Fruit fly (Drosophila melanogaster) whole organism, embryonic: Measurements from ENCODE around the gene CG10311.

ENCODE experiments used
- BtbVII ChIP-seq: fragments of 200-800 bp; sonication (Bioruptor generic); optimal IDR thresholded peaks from 3 replicates; lab custom pipeline; 2017; ENCODE audit warnings: missing biosample characterization, mild to moderate bottlenecking, missing genetic modification characterization
- CG12391 ChIP-seq: fragments of 200-800 bp; sonication (Bioruptor generic); optimal IDR thresholded peaks from 3 replicates; lab custom pipeline; 2018; ENCODE audit warnings: missing biosample characterization, mild to moderate bottlenecking, missing genetic modification characterization, moderate library complexity
- CG13775 ChIP-seq: fragments of 200-800 bp; sonication (Bioruptor generic); optimal IDR thresholded peaks from 3 replicates; lab custom pipeline; 2017; ENCODE audit warnings: missing biosample characterization, mild to moderate bottlenecking, missing genetic modification characterization
- CG18262 ChIP-seq: fragments of 200-800 bp; optimal IDR thresholded peaks from 3 replicates; lab custom pipeline; 2019; ENCODE audit warnings: missing biosample characterization, mild to moderate bottlenecking, missing genetic modification characterization, moderate library complexity
- CG2129 ChIP-seq: fragments of 200-800 bp; sonication (Bioruptor generic); IDR thresholded peaks from 2 replicates; pipeline ENCODE4 v1.3.6; 2022; ENCODE audit warnings: missing biosample characterization, missing genetic modification characterization; ENCODE audit not compliant: partially characterized antibody
- CG34224 ChIP-seq: fragments of 200-800 bp; sonication (Bioruptor generic); IDR thresholded peaks from 3 replicates; pipeline ENCODE4 v1.3.6; 2022; ENCODE audit warnings: missing biosample characterization, missing genetic modification characterization; ENCODE audit not compliant: partially characterized antibody
- CG42726 ChIP-seq: fragments of 200-800 bp; sonication (Bioruptor generic); IDR thresholded peaks from 2 replicates; pipeline ENCODE4 v1.3.6; 2022; ENCODE audit warnings: missing biosample characterization, missing genetic modification characterization; ENCODE audit not compliant: partially characterized antibody
- CG4360 ChIP-seq: fragments of 200-800 bp; sonication (Bioruptor generic); IDR thresholded peaks from 2 replicates; pipeline ENCODE4 v1.3.6; 2022; ENCODE audit warnings: missing biosample characterization, missing genetic modification characterization
- CG4404 ChIP-seq: fragments of 200-800 bp; sonication (Bioruptor generic); IDR thresholded peaks from 2 replicates; pipeline ENCODE4 v1.3.6; 2022; ENCODE audit warnings: missing biosample characterization, missing genetic modification characterization
- CG6683 ChIP-seq: fragments of 200-800 bp; sonication (Bioruptor generic); optimal IDR thresholded peaks from 2 replicates; lab custom pipeline; 2017; ENCODE audit warnings: missing biosample characterization, mild to moderate bottlenecking, missing genetic modification characterization, missing genetic modification reagents
- CG7556 ChIP-seq: fragments of 200-800 bp; sonication (Bioruptor generic); optimal IDR thresholded peaks from 2 replicates; lab custom pipeline; 2017; ENCODE audit warnings: missing biosample characterization, mild to moderate bottlenecking, missing genetic modification characterization
- CG7745 ChIP-seq: fragments of 200-800 bp; sonication (Bioruptor generic); optimal IDR thresholded peaks from 2 replicates; lab custom pipeline; 2018; ENCODE audit warnings: missing biosample characterization, mild to moderate bottlenecking, missing genetic modification characterization, moderate library complexity
- CG8388 ChIP-seq: fragments of 200-800 bp; sonication (Bioruptor generic); optimal IDR thresholded peaks from 2 replicates; lab custom pipeline; 2019; ENCODE audit warnings: missing biosample characterization, mild to moderate bottlenecking, missing genetic modification characterization, moderate library complexity
- CG9215 ChIP-seq: fragments of 200-800 bp; sonication (Bioruptor generic); IDR thresholded peaks from 2 replicates; pipeline ENCODE4 v1.3.6; 2022; ENCODE audit warnings: missing biosample characterization, missing genetic modification characterization
- CG9932 ChIP-seq: fragments of 200-800 bp; sonication (Bioruptor generic); IDR thresholded peaks from 2 replicates; pipeline ENCODE4 v1.3.6; 2022; ENCODE audit warnings: missing biosample characterization, missing genetic modification characterization
- CoRest ChIP-seq: fragments of 200-800 bp; sonication (Bioruptor generic); optimal IDR thresholded peaks from 3 replicates; lab custom pipeline; 2018; ENCODE audit warnings: missing biosample characterization, mild to moderate bottlenecking, missing genetic modification characterization, moderate library complexity
- D19A ChIP-seq: fragments of 200-800 bp; optimal IDR thresholded peaks from 3 replicates; lab custom pipeline; 2019; ENCODE audit warnings: missing biosample characterization, mild to moderate bottlenecking, missing genetic modification characterization, moderate library complexity
- Deaf1 ChIP-seq: fragments of 200-800 bp; optimal IDR thresholded peaks from 3 replicates; lab custom pipeline; 2019; ENCODE audit warnings: missing biosample characterization, mild to moderate bottlenecking, missing genetic modification characterization, moderate library complexity
- Doc2 ChIP-seq: fragments of 200-800 bp; sonication (Bioruptor generic); IDR thresholded peaks from 2 replicates; pipeline ENCODE4 v1.3.6; 2022; ENCODE audit warnings: missing biosample characterization, missing genetic modification characterization
- Doc3 ChIP-seq: fragments of 200-800 bp; sonication (Bioruptor generic); IDR thresholded peaks from 3 replicates; pipeline ENCODE4 v1.3.6; 2022; ENCODE audit warnings: missing biosample characterization, missing genetic modification characterization; ENCODE audit not compliant: partially characterized antibody
- Eip74EF ChIP-seq, 2 experiments: fragments of 200-800 bp in 1 of 2; fragments of >200 bp in 1 of 2; sonication (Bioruptor generic) in 1 of 2; optimal IDR thresholded peaks; 2 replicates each; lab custom pipeline; 2017 to 2019; ENCODE audit warnings: missing biosample characterization in 2 of 2, missing genetic modification characterization in 2 of 2, mild to moderate bottlenecking in 1 of 2, moderate library complexity in 1 of 2
- Fer2 ChIP-seq: fragments of 200-800 bp; sonication (Bioruptor generic); optimal IDR thresholded peaks from 2 replicates; lab custom pipeline; 2018; ENCODE audit warnings: missing biosample characterization, mild to moderate bottlenecking, missing genetic modification characterization, moderate library complexity
- Hey ChIP-seq: fragments of 200-800 bp; sonication (Bioruptor generic); optimal IDR thresholded peaks from 3 replicates; lab custom pipeline; 2018; ENCODE audit warnings: missing biosample characterization, mild to moderate bottlenecking, missing genetic modification characterization
- Hr39 ChIP-seq: fragments of >200 bp; optimal IDR thresholded peaks from 2 replicates; lab custom pipeline; 2017
- Kr ChIP-seq: fragments of 200-800 bp; sonication (Bioruptor generic); optimal IDR thresholded peaks from 2 replicates; lab custom pipeline; 2017; ENCODE audit warnings: missing biosample characterization, mild to moderate bottlenecking, missing genetic modification characterization
- Meics ChIP-seq: fragments of 200-800 bp; sonication (Bioruptor generic); optimal IDR thresholded peaks from 2 replicates; lab custom pipeline; 2017; ENCODE audit warnings: missing biosample characterization, mild to moderate bottlenecking, missing genetic modification characterization
- Nf-YC ChIP-seq: fragments of 200-800 bp; optimal IDR thresholded peaks from 3 replicates; lab custom pipeline; 2019; ENCODE audit warnings: missing biosample characterization, mild to moderate bottlenecking, missing genetic modification characterization, moderate library complexity
- Oli ChIP-seq: fragments of 200-800 bp; sonication (Bioruptor generic); optimal IDR thresholded peaks from 2 replicates; lab custom pipeline; 2018; ENCODE audit warnings: missing biosample characterization, mild to moderate bottlenecking, missing genetic modification characterization, moderate library complexity
- Ssrp ChIP-seq: fragments of 200-800 bp; sonication (Bioruptor generic); optimal IDR thresholded peaks from 2 replicates; lab custom pipeline; 2018; ENCODE audit warnings: missing biosample characterization, mild to moderate bottlenecking, missing genetic modification characterization, moderate library complexity
- TFAM ChIP-seq: fragments of 200-800 bp; sonication (Bioruptor generic); optimal IDR thresholded peaks from 2 replicates; lab custom pipeline; 2017; ENCODE audit warnings: missing biosample characterization, missing genetic modification characterization, inconsistent platforms
- al ChIP-seq: fragments of 200-800 bp; sonication (Bioruptor generic); IDR thresholded peaks from 2 replicates; pipeline ENCODE4 v1.3.6; 2022; ENCODE audit warnings: missing biosample characterization, missing genetic modification characterization
- amos ChIP-seq: fragments of 200-800 bp; sonication (Bioruptor generic); IDR thresholded peaks from 2 replicates; pipeline ENCODE4 v1.3.6; 2022; ENCODE audit warnings: missing biosample characterization, missing genetic modification characterization; ENCODE audit not compliant: partially characterized antibody
- chm ChIP-seq: fragments of 200-800 bp; sonication (Bioruptor generic); IDR thresholded peaks from 2 replicates; pipeline ENCODE4 v1.3.6; 2022; ENCODE audit warnings: missing biosample characterization, missing genetic modification characterization
- corto ChIP-seq: fragments of 200-800 bp; sonication (Bioruptor generic); optimal IDR thresholded peaks from 2 replicates; lab custom pipeline; 2016; ENCODE audit warnings: missing biosample characterization, mild to moderate bottlenecking, missing genetic modification characterization, moderate library complexity
- danr ChIP-seq: fragments of 200-800 bp; sonication (Bioruptor generic); IDR thresholded peaks from 2 replicates; pipeline ENCODE4 v1.3.6; 2022; ENCODE audit warnings: missing biosample characterization, missing genetic modification characterization
- dimm ChIP-seq: fragments of 200-800 bp; sonication (Bioruptor generic); IDR thresholded peaks from 2 replicates; pipeline ENCODE4 v1.3.6; 2022; ENCODE audit warnings: missing biosample characterization, missing genetic modification characterization
- gem ChIP-seq: fragments of 200-800 bp; sonication (Bioruptor generic); optimal IDR thresholded peaks from 2 replicates; lab custom pipeline; 2019; ENCODE audit warnings: missing biosample characterization, mild to moderate bottlenecking, missing genetic modification characterization, moderate library complexity
- lab ChIP-seq: fragments of 200-800 bp; sonication (Bioruptor generic); optimal IDR thresholded peaks from 3 replicates; lab custom pipeline; 2017; ENCODE audit warnings: missing biosample characterization, missing genetic modification characterization, mild to moderate bottlenecking, moderate library complexity, missing genetic modification reagents
- mld ChIP-seq: fragments of 200-800 bp; sonication (Bioruptor generic); IDR thresholded peaks from 3 replicates; pipeline ENCODE4 v1.3.6; 2022; ENCODE audit warnings: missing biosample characterization, missing genetic modification characterization; ENCODE audit not compliant: partially characterized antibody
- nmo ChIP-seq: fragments of 200-800 bp; sonication (Bioruptor generic); optimal IDR thresholded peaks from 2 replicates; lab custom pipeline; 2018; ENCODE audit warnings: missing biosample characterization, mild to moderate bottlenecking, missing genetic modification characterization, moderate library complexity
- phol ChIP-seq: fragments of 200-800 bp; sonication (Bioruptor generic); optimal IDR thresholded peaks from 3 replicates; lab custom pipeline; 2018; ENCODE audit warnings: missing biosample characterization, mild to moderate bottlenecking, missing genetic modification characterization, moderate library complexity
- seq ChIP-seq: fragments of 200-800 bp; sonication (Bioruptor generic); IDR thresholded peaks from 2 replicates; pipeline ENCODE4 v1.3.6; 2022; ENCODE audit warnings: missing biosample characterization, missing genetic modification characterization
- sna ChIP-seq: fragments of 200-800 bp; sonication (Bioruptor generic); IDR thresholded peaks from 2 replicates; pipeline ENCODE4 v1.3.6; 2022; ENCODE audit warnings: missing biosample characterization, missing genetic modification characterization; ENCODE audit not compliant: partially characterized antibody
- tup ChIP-seq: fragments of 200-800 bp; sonication (Bioruptor generic); optimal IDR thresholded peaks from 2 replicates; lab custom pipeline; 2016; ENCODE audit warnings: missing biosample characterization, mild to moderate bottlenecking, missing genetic modification characterization, moderate library complexity
- unpg ChIP-seq: fragments of 200-800 bp; sonication (Bioruptor generic); optimal IDR thresholded peaks from 3 replicates; lab custom pipeline; 2018; ENCODE audit warnings: missing biosample characterization, mild to moderate bottlenecking, missing genetic modification characterization, moderate library complexity
- vvl ChIP-seq: fragments of 200-800 bp; sonication (Bioruptor generic); IDR thresholded peaks from 2 replicates; pipeline ENCODE4 v1.3.6; 2022; ENCODE audit warnings: missing biosample characterization, missing genetic modification characterization
- wdn ChIP-seq: fragments of 200-800 bp; sonication (Bioruptor generic); IDR thresholded peaks from 2 replicates; pipeline ENCODE4 v1.3.6; 2022; ENCODE audit warnings: missing biosample characterization, missing genetic modification characterization

Gene CG10311

DNA sequence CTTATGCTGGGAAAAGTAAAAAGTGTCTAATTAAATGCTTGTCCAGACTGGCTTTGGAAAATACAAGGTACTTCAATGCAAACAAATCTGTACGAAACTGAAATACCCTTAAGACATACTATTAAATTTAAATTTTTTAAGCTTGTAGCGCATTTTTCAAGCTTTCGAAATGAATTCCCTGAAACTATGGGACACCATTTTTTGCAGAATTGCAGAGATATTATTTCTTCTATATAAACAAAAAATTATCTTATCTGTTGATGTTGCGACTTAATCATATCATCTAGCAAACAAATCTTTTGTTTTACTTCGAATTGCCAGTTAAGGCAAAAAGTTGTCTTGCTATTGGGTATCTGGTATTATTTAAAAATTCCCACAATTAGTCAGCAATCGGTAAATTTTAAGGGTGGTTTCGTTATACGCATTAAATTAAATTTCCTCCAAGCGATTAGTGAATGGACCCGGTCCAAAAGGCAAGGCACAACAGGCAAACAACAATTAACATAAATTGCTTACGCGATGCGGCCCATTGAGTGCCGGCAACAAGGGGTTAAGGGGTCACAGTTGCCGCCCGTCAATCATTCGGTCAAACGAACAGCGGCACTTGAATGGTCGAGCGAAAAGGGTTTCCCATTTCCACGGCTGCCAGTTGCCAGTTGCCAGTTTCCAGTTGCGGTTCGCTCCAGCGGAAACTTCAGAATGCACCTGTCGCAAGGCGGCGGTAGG, 20.3 kb downstream of the CG10311 start (continued):
- TF ChIP-seq Oli (tag; lab: Kevin White, UChicago) (peak; percentile 7), phol (tag; lab: Kevin White, UChicago) (peak; percentile 29), CG6683 (GFP tag; lab: Kevin White, UChicago) (no peak), CG4360 (GFP tag; lab: Robert Waterston, UW) (0 out of 2 replicates have a peak, but pooled peaks have one; percentile 18), dimm (no peak), mld (GFP tag; lab: Robert Waterston, UW) (no peak), CG9932 (GFP tag; lab: Robert Waterston, UW) (no peak), CG2129 (GFP tag; lab: Robert Waterston, UW) (no peak), Eip74EF (GFP tag; optimal IDR thresholded peaks at IDR 0.05; lab: Kevin White, UChicago) (no peak), BtbVII (GFP tag; lab: Kevin White, UChicago) (no peak), CG34224 (GFP tag; lab: Robert Waterston, UW) (no peak), D19A (tag; lab: Kevin White, UChicago) (peak; percentile 96), Meics (GFP tag; lab: Kevin White, UChicago) (peak; percentile 2), wdn (GFP tag; lab: Robert Waterston, UW) (0 out of 2 replicates have a peak, but pooled peaks have one; percentile 12), CoRest (peak; percentile 14), Hey (tag; lab: Kevin White, UChicago) (peak; percentile 26), Kr (peak; percentile 98), CG18262 (peak; percentile 43), TFAM (GFP tag; lab: Kevin White, UChicago) (no peak), nmo (GFP tag; lab: Kevin White, UChicago) (peak; percentile 20), CG8388 (GFP tag; lab: Kevin White, UChicago) (peak; percentile 22), CG12391 (tag; lab: Kevin White, UChicago) (peak; percentile 38), gem (tag; lab: Kevin White, UChicago) (peak; percentile 52), CG13775 (GFP tag; lab: Kevin White, UChicago) (no peak), al (GFP tag; lab: Robert Waterston, UW) (no peak), seq (GFP tag; lab: Robert Waterston, UW) (no peak), CG7556 (peak; percentile 25), CG9215 (GFP tag; lab: Robert Waterston, UW) (no peak)
- TF ChIP-seq, all 482 proteins: peak for 38

DNA sequence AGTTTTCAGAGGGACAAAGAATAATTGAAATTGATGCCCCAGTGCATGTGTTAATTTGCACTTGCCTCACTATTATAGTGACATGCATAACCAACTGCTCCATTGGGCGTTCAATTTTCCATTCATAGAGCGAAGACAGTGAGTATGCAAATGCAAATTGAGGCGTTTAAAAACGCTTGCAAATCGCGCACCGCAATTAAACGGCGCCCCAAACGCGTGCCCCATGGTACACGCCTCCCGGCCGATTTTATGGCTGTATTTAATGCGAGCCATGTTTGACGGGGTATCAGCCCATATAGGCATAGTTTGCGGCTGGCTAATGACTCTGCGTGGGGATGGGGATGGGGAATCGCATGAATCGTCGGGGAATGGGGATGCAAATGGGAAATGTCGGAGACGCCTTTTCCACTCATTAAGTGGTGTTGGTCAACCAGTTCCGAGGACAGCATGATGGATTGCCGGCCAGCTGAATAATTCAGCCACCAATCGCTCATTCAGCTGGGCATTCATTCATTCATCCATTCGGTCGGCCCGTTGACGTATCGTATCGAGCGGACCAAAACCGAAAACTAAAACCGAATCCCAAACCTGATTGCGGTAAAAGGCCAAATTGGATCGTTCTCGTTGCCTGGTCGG, 21.3 kb downstream of the CG10311 start:
- TF ChIP-seq Doc2 (GFP tag; lab: Robert Waterston, UW) (no peak), Deaf1 (peak; percentile 38), tup (no peak), CG42726 (GFP tag; lab: Robert Waterston, UW) (no peak), Hr39 (no peak), lab (peak; percentile 82), CG4404 (GFP tag; lab: Robert Waterston, UW) (0 out of 2 replicates have a peak, but pooled peaks have one; percentile 7), danr (GFP tag; lab: Robert Waterston, UW) (no peak), Nf-YC (tag; lab: Kevin White, UChicago) (no peak), corto (no peak), CG7745 (no peak), Doc3 (GFP tag; lab: Robert Waterston, UW) (no peak), chm (GFP tag; lab: Robert Waterston, UW) (no peak), amos (GFP tag; lab: Robert Waterston, UW) (no peak), unpg (GFP tag; lab: Kevin White, UChicago) (no peak), Fer2 (no peak), Ssrp (tag; lab: Kevin White, UChicago) (no peak), sna (GFP tag; lab: Robert Waterston, UW) (no peak), vvl (GFP tag; lab: Robert Waterston, UW) (0 out of 2 replicates have a peak, but pooled peaks have one; percentile 23)
